Worm (Caenorhabditis elegans) whole organism, midembryonic: ENCODE measurements around the gene Y56A3A.33.

Experiments used
- T22C8.4 ChIP-seq: fragments of 200-800 bp; sonication (Bioruptor generic); IDR thresholded peaks from 2 replicates; pipeline ENCODE4 v1.3.6; 2022; ENCODE audit warnings: missing genetic modification characterization, missing compliant biosample characterization
- cog-1 ChIP-seq: sonication (generic microtip); optimal IDR thresholded peaks from 2 replicates; lab custom pipeline; 2016; ENCODE audit warnings: missing genetic modification characterization, missing compliant biosample characterization
- flt-1 ChIP-seq: fragments of 200-800 bp; sonication (Bioruptor generic); IDR thresholded peaks from 2 replicates; pipeline ENCODE4 v1.3.6; 2022; ENCODE audit warnings: missing genetic modification characterization, missing compliant biosample characterization
- klf-2 ChIP-seq: fragments of 200-800 bp; sonication (Bioruptor generic); conservative IDR thresholded peaks from 2 replicates; pipeline ENCODE4 v1.3.6; 2022; ENCODE audit warnings: missing genetic modification reagents, missing genetic modification characterization, missing compliant biosample characterization
- med-1 ChIP-seq: sonication (generic microtip); optimal IDR thresholded peaks from 2 replicates; lab custom pipeline; 2017; ENCODE audit warnings: missing genetic modification characterization, mild to moderate bottlenecking, missing compliant biosample characterization, antibody characterized with exemption, missing genetic modification reagents; ENCODE audit not compliant: insufficient read depth
- ref-1 ChIP-seq: fragments of 200-800 bp; sonication (Bioruptor generic); conservative IDR thresholded peaks from 2 replicates; pipeline ENCODE4 v1.3.6; 2022; ENCODE audit warnings: missing genetic modification reagents, missing genetic modification characterization, missing compliant biosample characterization
- tab-1 ChIP-seq: fragments of 200-800 bp; sonication (Bioruptor generic); IDR thresholded peaks from 2 replicates; pipeline ENCODE4 v1.3.6; 2022; ENCODE audit warnings: missing genetic modification characterization, missing compliant biosample characterization
- ztf-23 ChIP-seq: fragments of 200-800 bp; sonication (Bioruptor generic); IDR thresholded peaks from 2 replicates; pipeline ENCODE4 v1.3.6; 2022; ENCODE audit warnings: missing genetic modification reagents, missing genetic modification characterization, missing compliant biosample characterization

DNA sequence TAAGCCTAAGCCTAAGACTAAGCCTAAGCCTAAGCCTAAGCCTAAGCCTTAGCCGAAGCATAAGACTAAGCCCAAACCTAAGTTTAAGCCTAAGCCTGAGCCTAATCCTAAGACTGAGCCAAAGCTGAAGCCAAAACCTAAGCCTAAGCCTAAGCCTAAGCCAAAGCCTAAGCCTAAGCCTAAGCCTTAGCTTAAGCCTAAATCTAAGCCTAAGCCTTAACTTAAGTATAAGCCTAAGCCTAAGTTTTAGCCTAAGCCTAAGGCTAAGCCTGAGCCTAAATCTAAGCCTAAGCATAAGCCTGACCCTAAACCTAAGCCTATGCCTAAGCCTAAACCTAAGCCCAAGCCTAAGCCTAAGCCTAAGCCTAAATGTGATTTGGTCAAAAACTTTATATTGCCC, 12.4 kb upstream of the Y56A3A.33 start:
- TF ChIP-seq ztf-23 (GFP tag; lab: Robert Waterston, UW): no peak
- TF ChIP-seq cog-1 (tag; lab: Kevin White, UChicago): no peak
- no peak for TF ChIP-seq ref-1 (GFP tag; lab: Robert Waterston, UW)
- no peak for TF ChIP-seq flt-1 (GFP tag; lab: Robert Waterston, UW)
- TF ChIP-seq tab-1 (GFP tag; lab: Robert Waterston, UW): no peak
- TF ChIP-seq T22C8.4 (GFP tag; lab: Robert Waterston, UW): no peak
- no peak for TF ChIP-seq klf-2 (GFP tag; lab: Robert Waterston, UW)
- no peak for TF ChIP-seq med-1 (GFP tag; lab: Kevin White, UChicago)
